Fruit fly (Drosophila melanogaster) whole organism, wandering third instar larva: ENCODE results near the gene CG31627.

Source experiments
- Abd-B ChIP-seq: fragments of >200 bp; optimal IDR thresholded peaks from 2 replicates; lab custom pipeline; 2017; ENCODE audit warnings: missing biosample characterization, missing genetic modification characterization
- CG32264 ChIP-seq: fragments of 200-800 bp; sonication (Bioruptor generic); optimal IDR thresholded peaks from 2 replicates; lab custom pipeline; 2016; ENCODE audit warnings: missing biosample characterization, missing genetic modification characterization
- CG9705 ChIP-seq: fragments of 200-800 bp; sonication (Bioruptor generic); optimal IDR thresholded peaks from 2 replicates; lab custom pipeline; 2018; ENCODE audit warnings: missing biosample characterization, mild to moderate bottlenecking, missing genetic modification characterization
- Dif ChIP-seq: fragments of 200-275, 200-300 bp; sonication (Bioruptor generic); optimal IDR thresholded peaks from 2 replicates; lab custom pipeline; 2018; ENCODE audit warnings: missing biosample characterization, missing genetic modification characterization; ENCODE audit not compliant: partially characterized antibody
- HLH106 ChIP-seq: fragments of 200-800 bp; optimal IDR thresholded peaks from 3 replicates; lab custom pipeline; 2019; ENCODE audit warnings: missing biosample characterization, mild to moderate bottlenecking, missing genetic modification characterization, moderate library complexity
- Hnf4 ChIP-seq: fragments of 200-800 bp; sonication (Bioruptor generic); optimal IDR thresholded peaks from 2 replicates; lab custom pipeline; 2016; ENCODE audit warnings: missing biosample characterization, mild to moderate bottlenecking, missing genetic modification characterization
- Hr78 ChIP-seq: fragments of >200 bp; optimal IDR thresholded peaks from 2 replicates; lab custom pipeline; 2017; ENCODE audit warnings: missing biosample characterization, missing genetic modification characterization
- Hr83 ChIP-seq: fragments of 200-300 bp; sonication (Bioruptor generic); optimal IDR thresholded peaks from 2 replicates; lab custom pipeline; 2016; ENCODE audit warnings: missing biosample characterization, mild to moderate bottlenecking, missing genetic modification characterization, moderate library complexity; ENCODE audit not compliant: poor library complexity, severe bottlenecking
- Mio ChIP-seq: sonication (Bioruptor generic); optimal IDR thresholded peaks from 2 replicates; lab custom pipeline; 2016; ENCODE audit warnings: missing biosample characterization, missing genetic modification characterization
- Myc ChIP-seq: fragments of >200 bp; optimal IDR thresholded peaks from 2 replicates; lab custom pipeline; 2017
- OdsH ChIP-seq: fragments of 200-800 bp; sonication (Bioruptor generic); optimal IDR thresholded peaks from 2 replicates; lab custom pipeline; 2016; ENCODE audit warnings: missing biosample characterization, mild to moderate bottlenecking, missing genetic modification characterization
- Rel ChIP-seq, 2 experiments: fragments of 200-800 bp; sonication (Bioruptor generic) in 1 of 2; optimal IDR thresholded peaks; 2 replicates in 1 of 2; 3 replicates in 1 of 2; lab custom pipeline; 2016 to 2019; ENCODE audit warnings: mild to moderate bottlenecking in 2 of 2, missing biosample characterization in 2 of 2, missing genetic modification characterization in 2 of 2, moderate library complexity in 1 of 2
- Sp1 ChIP-seq: fragments of 200-800 bp; sonication (Bioruptor generic); optimal IDR thresholded peaks from 3 replicates; lab custom pipeline; 2019; ENCODE audit warnings: missing biosample characterization, mild to moderate bottlenecking, missing genetic modification characterization, moderate library complexity
- Vsx2 ChIP-seq: fragments of 200-300, 225-300 bp; sonication (Bioruptor generic); optimal IDR thresholded peaks from 2 replicates; lab custom pipeline; 2018; ENCODE audit warnings: missing biosample characterization, missing genetic modification characterization; ENCODE audit not compliant: partially characterized antibody
- br ChIP-seq: fragments of 200-800 bp; sonication (Bioruptor generic); optimal IDR thresholded peaks from 2 replicates; lab custom pipeline; 2016; ENCODE audit warnings: missing biosample characterization, missing genetic modification characterization
- brk ChIP-seq: fragments of 200-800 bp; sonication (Bioruptor generic); optimal IDR thresholded peaks from 2 replicates; lab custom pipeline; 2016; ENCODE audit warnings: missing biosample characterization, mild to moderate bottlenecking, missing genetic modification characterization
- dl ChIP-seq, 2 experiments: fragments of 175-275, 200-275 bp in 1 of 2; fragments of 200-275 bp in 1 of 2; sonication (Bioruptor generic); optimal IDR thresholded peaks; lab custom pipeline; 2018; ENCODE audit warnings: mild to moderate bottlenecking in 2 of 2, missing biosample characterization in 2 of 2, missing genetic modification characterization in 2 of 2, moderate library complexity in 2 of 2; ENCODE audit not compliant: partially characterized antibody in 2 of 2, insufficient read depth in 1 of 2
- dmrt93B ChIP-seq: fragments of 200-800 bp; sonication (Bioruptor generic); optimal IDR thresholded peaks from 2 replicates; lab custom pipeline; 2018; ENCODE audit warnings: missing biosample characterization, mild to moderate bottlenecking, missing genetic modification characterization
- dsf ChIP-seq: sonication (Bioruptor generic); optimal IDR thresholded peaks from 2 replicates; lab custom pipeline; 2016; ENCODE audit warnings: missing biosample characterization, missing genetic modification characterization, borderline replicate concordance
- ey ChIP-seq: fragments of 200-800 bp; sonication (Bioruptor generic); optimal IDR thresholded peaks from 2 replicates; lab custom pipeline; 2016; ENCODE audit warnings: missing biosample characterization, missing genetic modification characterization
- foxo ChIP-seq, 2 experiments: fragments of 200-800 bp; sonication (Bioruptor generic); optimal IDR thresholded peaks; 2 replicates in 1 of 2; 3 replicates in 1 of 2; lab custom pipeline; 2016 to 2017; ENCODE audit warnings: missing biosample characterization in 2 of 2, missing genetic modification characterization in 2 of 2
- fru ChIP-seq: fragments of 200-800 bp; sonication (Bioruptor generic); optimal IDR thresholded peaks from 3 replicates; lab custom pipeline; 2016; ENCODE audit warnings: missing biosample characterization, mild to moderate bottlenecking, missing genetic modification characterization
- h ChIP-seq: fragments of 200-800 bp; sonication (Bioruptor generic); optimal IDR thresholded peaks from 3 replicates; lab custom pipeline; 2016; ENCODE audit warnings: missing biosample characterization, mild to moderate bottlenecking, missing genetic modification characterization
- psq ChIP-seq: fragments of 200-800 bp; sonication (Bioruptor generic); optimal IDR thresholded peaks from 3 replicates; lab custom pipeline; 2017; ENCODE audit warnings: missing biosample characterization, mild to moderate bottlenecking, missing genetic modification characterization, moderate library complexity
- sage ChIP-seq: fragments of 200-800 bp; sonication (Bioruptor generic); optimal IDR thresholded peaks from 2 replicates; lab custom pipeline; 2016; ENCODE audit warnings: missing biosample characterization, mild to moderate bottlenecking, missing genetic modification characterization
- sv ChIP-seq: fragments of 200-800 bp; sonication (Bioruptor generic); optimal IDR thresholded peaks from 3 replicates; lab custom pipeline; 2016; ENCODE audit warnings: missing biosample characterization, missing genetic modification characterization
- usp ChIP-seq: fragments of >200 bp; optimal IDR thresholded peaks from 2 replicates; lab custom pipeline; 2017; ENCODE audit warnings: missing biosample characterization, missing genetic modification characterization
- woc ChIP-seq: sonication (Bioruptor generic); optimal IDR thresholded peaks from 2 replicates; lab custom pipeline; 2016; ENCODE audit warnings: missing biosample characterization, mild to moderate bottlenecking, missing genetic modification characterization

Gene CG31627

dm6 chr2L:21218240-21218911 is 45.4 kb downstream of the CG31627 start, which contains the start of gene CG8679:
Gene CG8679, minus strand, starts transcription at chr2L:21218544.
- no peak for TF ChIP-seq Rel (GFP tag; optimal IDR thresholded peaks at IDR 0.05; lab: Kevin White, UChicago)
- TF ChIP-seq Rel (tag; optimal IDR thresholded peaks at IDR 0.05; lab: Kevin White, UChicago), result peak; percentile 72
- no peak for TF ChIP-seq dmrt93B (GFP tag; lab: Kevin White, UChicago)
- peak; percentile 30 for TF ChIP-seq Vsx2 (GFP tag; lab: Kevin White, UChicago)

- TF ChIP-seq h (GFP tag; lab: Kevin White, UChicago), result peak; percentile 29
- peak; percentile 4 for TF ChIP-seq Vsx2 (GFP tag; lab: Kevin White, UChicago)
- peak; percentile 14 for TF ChIP-seq sage (GFP tag; lab: Kevin White, UChicago)
- TF ChIP-seq psq (GFP tag; lab: Kevin White, UChicago), result no peak
- TF ChIP-seq Mio (GFP tag; lab: Kevin White, UChicago), result no peak
- peak; percentile 35 for TF ChIP-seq brk (GFP tag; lab: Kevin White, UChicago)
Measured at dm6 chr2L:21218912-21219246, 45.9 kb downstream of the CG31627 start.

dm6 chr2L:21219640-21220085 is 46.6 kb downstream of the CG31627 start:
- no peak for TF ChIP-seq CG9705 (GFP tag; lab: Kevin White, UChicago)
- no peak for TF ChIP-seq Abd-B (GFP tag; lab: Kevin White, UChicago)
- TF ChIP-seq dl (GFP tag; optimal IDR thresholded peaks at IDR 0.05; lab: Kevin White, UChicago; ENCODE audit: insufficient read depth in 1 of 2, partially characterized antibody in 2 of 2), result no peak
- TF ChIP-seq usp (GFP tag; lab: Kevin White, UChicago), result no peak
- TF ChIP-seq foxo (GFP tag; optimal IDR thresholded peaks at IDR 0.05; lab: Kevin White, UChicago), result peak in 1 of 2 experiments; percentile 34
- TF ChIP-seq CG32264 (GFP tag; lab: Kevin White, UChicago), result no peak
- no peak for TF ChIP-seq Hr83 (GFP tag; lab: Kevin White, UChicago)
- TF ChIP-seq psq (GFP tag; lab: Kevin White, UChicago), result peak; percentile 50
- TF ChIP-seq woc (GFP tag; lab: Kevin White, UChicago), result no peak
- TF ChIP-seq br (GFP tag; lab: Kevin White, UChicago), result peak; percentile 16
- TF ChIP-seq dmrt93B (GFP tag; lab: Kevin White, UChicago), result no peak
- no peak for TF ChIP-seq Hr78
- no peak for TF ChIP-seq brk (GFP tag; lab: Kevin White, UChicago)
- TF ChIP-seq Myc, result no peak
- peak; percentile 27 for TF ChIP-seq HLH106
- no peak for TF ChIP-seq Sp1
- TF ChIP-seq ey (GFP tag; lab: Kevin White, UChicago), result no peak
- no peak for TF ChIP-seq dsf (GFP tag; lab: Kevin White, UChicago)
- TF ChIP-seq Vsx2 (GFP tag; lab: Kevin White, UChicago), result no peak
- no peak for TF ChIP-seq Hnf4 (GFP tag; lab: Kevin White, UChicago)
- TF ChIP-seq Rel (GFP tag; optimal IDR thresholded peaks at IDR 0.05; lab: Kevin White, UChicago), result no peak
- peak; percentile 56 for TF ChIP-seq Rel (tag; optimal IDR thresholded peaks at IDR 0.05; lab: Kevin White, UChicago)
- no peak for TF ChIP-seq Dif (GFP tag; lab: Kevin White, UChicago)
- TF ChIP-seq sv, result no peak
- peak; percentile 4 for TF ChIP-seq OdsH

dm6 chr2L:21220396-21220795 is 47.4 kb downstream of the CG31627 start, which contains the start of gene Atg18b:
Gene Atg18b, minus strand, starts transcription at chr2L:21220572.
- TF ChIP-seq sage (GFP tag; lab: Kevin White, UChicago), result no peak
- TF ChIP-seq Rel (GFP tag; optimal IDR thresholded peaks at IDR 0.05; lab: Kevin White, UChicago), result no peak
- peak; percentile 100 for TF ChIP-seq Rel (tag; optimal IDR thresholded peaks at IDR 0.05; lab: Kevin White, UChicago)

- TF ChIP-seq fru (no peak), CG9705 (GFP tag; lab: Kevin White, UChicago) (no peak), Rel (GFP tag; optimal IDR thresholded peaks at IDR 0.05; lab: Kevin White, UChicago) (no peak), Rel (tag; optimal IDR thresholded peaks at IDR 0.05; lab: Kevin White, UChicago) (peak; percentile 72)
Measured at dm6 chr2L:21221114-21221578, 48.1 kb downstream of the CG31627 start, which contains the start of gene CG8677. Gene CG8677, plus strand, starts transcription at chr2L:21221312.
